Fruit fly (Drosophila melanogaster) whole organism, embryonic: ENCODE data around the gene Mtch.

Experiments used
- BEAF-32 ChIP-seq: fragments of 200-800 bp; sonication (Bioruptor generic); optimal IDR thresholded peaks from 3 replicates; lab custom pipeline; 2017; ENCODE audit warnings: missing biosample characterization, missing genetic modification characterization, mild to moderate bottlenecking, moderate library complexity, missing genetic modification reagents
- CG10274 ChIP-seq: fragments of 200-800 bp; sonication (Bioruptor generic); optimal IDR thresholded peaks from 3 replicates; lab custom pipeline; 2017; ENCODE audit warnings: missing biosample characterization, mild to moderate bottlenecking, missing genetic modification characterization
- CG10543 ChIP-seq: fragments of 200-800 bp; sonication (Bioruptor generic); optimal IDR thresholded peaks from 3 replicates; lab custom pipeline; 2017; ENCODE audit warnings: missing biosample characterization, mild to moderate bottlenecking, missing genetic modification characterization, moderate library complexity
- CG10979 ChIP-seq: fragments of 200-800 bp; sonication (Bioruptor generic); optimal IDR thresholded peaks from 2 replicates; lab custom pipeline; 2018; ENCODE audit warnings: missing biosample characterization, mild to moderate bottlenecking, missing genetic modification characterization, moderate library complexity
- CG12071 ChIP-seq: fragments of 200-800 bp; sonication (Bioruptor generic); optimal IDR thresholded peaks from 3 replicates; lab custom pipeline; 2018; ENCODE audit warnings: missing biosample characterization, mild to moderate bottlenecking, missing genetic modification characterization
- CG12155 ChIP-seq: fragments of 200-800 bp; sonication (Bioruptor generic); optimal IDR thresholded peaks from 3 replicates; lab custom pipeline; 2016; ENCODE audit warnings: missing biosample characterization, missing genetic modification characterization
- CG12769 ChIP-seq: fragments of 200-800 bp; sonication (Bioruptor generic); optimal IDR thresholded peaks from 2 replicates; lab custom pipeline; 2019; ENCODE audit warnings: missing biosample characterization, mild to moderate bottlenecking, missing genetic modification characterization, moderate library complexity
- CG12942 ChIP-seq: fragments of 200-800 bp; sonication (Bioruptor generic); optimal IDR thresholded peaks from 3 replicates; lab custom pipeline; 2016; ENCODE audit warnings: missing biosample characterization, missing genetic modification characterization
- CG14710 ChIP-seq: fragments of 200-800 bp; sonication (Bioruptor generic); optimal IDR thresholded peaks from 3 replicates; lab custom pipeline; 2019; ENCODE audit warnings: missing biosample characterization, mild to moderate bottlenecking, missing genetic modification characterization, moderate library complexity
- CG1603 ChIP-seq: fragments of 200-800 bp; sonication (Bioruptor generic); optimal IDR thresholded peaks from 2 replicates; lab custom pipeline; 2019; ENCODE audit warnings: missing biosample characterization, mild to moderate bottlenecking, missing genetic modification characterization, moderate library complexity
- CG16779 ChIP-seq: fragments of 200-800 bp; sonication (Bioruptor generic); IDR thresholded peaks from 2 replicates; pipeline ENCODE4 v1.3.6; 2022; ENCODE audit warnings: missing biosample characterization, missing genetic modification characterization
- CG17361 ChIP-seq: fragments of 200-800 bp; sonication (Bioruptor generic); IDR thresholded peaks from 3 replicates; pipeline ENCODE4 v1.3.6; 2022; ENCODE audit warnings: missing biosample characterization, missing genetic modification characterization
- CG17829 ChIP-seq: fragments of 200-800 bp; optimal IDR thresholded peaks from 2 replicates; lab custom pipeline; 2019; ENCODE audit warnings: missing biosample characterization, mild to moderate bottlenecking, missing genetic modification characterization, moderate library complexity
- CG18599 ChIP-seq: fragments of 200-800 bp; sonication (Bioruptor generic); optimal IDR thresholded peaks from 3 replicates; lab custom pipeline; 2017; ENCODE audit warnings: missing biosample characterization, missing genetic modification characterization, mild to moderate bottlenecking, moderate library complexity, missing genetic modification reagents
- CG18619 ChIP-seq: fragments of 200-800 bp; sonication (Bioruptor generic); optimal IDR thresholded peaks from 3 replicates; lab custom pipeline; 2017; ENCODE audit warnings: missing biosample characterization, mild to moderate bottlenecking, missing genetic modification characterization
- CG2875 ChIP-seq: fragments of 200-800 bp; sonication (Bioruptor generic); optimal IDR thresholded peaks from 2 replicates; lab custom pipeline; 2017; ENCODE audit warnings: missing biosample characterization, mild to moderate bottlenecking, missing genetic modification characterization, missing genetic modification reagents
- CG31224 ChIP-seq: fragments of 200-800 bp; sonication (Bioruptor generic); IDR thresholded peaks from 2 replicates; pipeline ENCODE4 v1.3.6; 2022; ENCODE audit warnings: missing biosample characterization, missing genetic modification characterization
- CG3407 ChIP-seq: fragments of 200-800 bp; sonication (Bioruptor generic); optimal IDR thresholded peaks from 2 replicates; lab custom pipeline; 2018; ENCODE audit warnings: missing biosample characterization, mild to moderate bottlenecking, missing genetic modification characterization
- CG3995 ChIP-seq: fragments of 200-800 bp; sonication (Bioruptor generic); optimal IDR thresholded peaks from 3 replicates; lab custom pipeline; 2016; ENCODE audit warnings: missing biosample characterization, missing genetic modification characterization
- CG4360 ChIP-seq: fragments of 200-800 bp; sonication (Bioruptor generic); IDR thresholded peaks from 2 replicates; pipeline ENCODE4 v1.3.6; 2022; ENCODE audit warnings: missing biosample characterization, missing genetic modification characterization
- CG7372 ChIP-seq: fragments of 200-800 bp; sonication (Bioruptor generic); IDR thresholded peaks from 2 replicates; pipeline ENCODE4 v1.3.6; 2022; ENCODE audit warnings: missing biosample characterization, missing genetic modification characterization
- CG7786 ChIP-seq: fragments of 200-800 bp; sonication (Bioruptor generic); optimal IDR thresholded peaks from 2 replicates; lab custom pipeline; 2016; ENCODE audit warnings: missing biosample characterization, missing genetic modification characterization
- CG8924 ChIP-seq: fragments of 200-800 bp; optimal IDR thresholded peaks from 3 replicates; lab custom pipeline; 2019; ENCODE audit warnings: missing biosample characterization, mild to moderate bottlenecking, missing genetic modification characterization, moderate library complexity
- Chrac-16 ChIP-seq: fragments of 200-800 bp; sonication (Bioruptor generic); optimal IDR thresholded peaks from 3 replicates; lab custom pipeline; 2016; ENCODE audit warnings: missing biosample characterization, missing genetic modification characterization
- Dip3 ChIP-seq: fragments of 200-800 bp; sonication (Bioruptor generic); optimal IDR thresholded peaks from 3 replicates; lab custom pipeline; 2016; ENCODE audit warnings: missing biosample characterization, missing genetic modification characterization
- HLH3B ChIP-seq: fragments of 200-800 bp; sonication (Bioruptor generic); IDR thresholded peaks from 2 replicates; pipeline ENCODE4 v1.3.6; 2022; ENCODE audit warnings: missing biosample characterization, missing genetic modification characterization
- HLH4C ChIP-seq: fragments of 200-800 bp; sonication (Bioruptor generic); IDR thresholded peaks from 3 replicates; pipeline ENCODE4 v1.3.6; 2022; ENCODE audit warnings: missing biosample characterization, missing genetic modification characterization; ENCODE audit not compliant: partially characterized antibody
- Hr51 ChIP-seq, 2 experiments: fragments of 200-800 bp; sonication (Bioruptor generic); optimal IDR thresholded peaks; 2 replicates in 1 of 2; 3 replicates in 1 of 2; lab custom pipeline; 2016 to 2018; ENCODE audit warnings: missing biosample characterization in 2 of 2, missing genetic modification characterization in 2 of 2, mild to moderate bottlenecking in 1 of 2, moderate library complexity in 1 of 2
- Pdp1 ChIP-seq, 2 experiments: fragments of 200-800 bp; sonication (Bioruptor generic); optimal IDR thresholded peaks; 3 replicates each; lab custom pipeline; 2016; ENCODE audit warnings: missing biosample characterization in 2 of 2, missing genetic modification characterization in 2 of 2, mild to moderate bottlenecking in 1 of 2, moderate library complexity in 1 of 2
- Taf1 ChIP-seq: fragments of 200-800 bp; sonication (Bioruptor generic); IDR thresholded peaks from 2 replicates; pipeline ENCODE4 v1.3.6; 2022; ENCODE audit warnings: missing biosample characterization, missing genetic modification characterization
- Usf ChIP-seq: fragments of 200-800 bp; sonication (Bioruptor generic); optimal IDR thresholded peaks from 2 replicates; lab custom pipeline; 2017; ENCODE audit warnings: missing genotype, missing biosample characterization, missing genetic modification characterization
- br ChIP-seq: fragments of >200 bp; optimal IDR thresholded peaks from 2 replicates; lab custom pipeline; 2017
- caup ChIP-seq: fragments of 200-800 bp; sonication (Bioruptor generic); optimal IDR thresholded peaks from 3 replicates; lab custom pipeline; 2017; ENCODE audit warnings: missing biosample characterization, mild to moderate bottlenecking, missing genetic modification characterization, moderate library complexity; ENCODE audit not compliant: severe bottlenecking
- chinmo ChIP-seq: fragments of 200-800 bp; sonication (Bioruptor generic); IDR thresholded peaks from 4 replicates; pipeline ENCODE4 v1.3.6; 2022; ENCODE audit warnings: missing biosample characterization, missing genetic modification characterization; ENCODE audit not compliant: partially characterized antibody
- crol ChIP-seq: fragments of 200-800 bp; sonication (Bioruptor generic); IDR thresholded peaks from 2 replicates; pipeline ENCODE4 v1.3.6; 2022; ENCODE audit warnings: missing biosample characterization, missing genetic modification characterization
- disco-r ChIP-seq: fragments of 200-800 bp; sonication (Bioruptor generic); optimal IDR thresholded peaks from 2 replicates; lab custom pipeline; 2016; ENCODE audit warnings: missing biosample characterization, missing genetic modification characterization
- fd102C ChIP-seq: fragments of 200-800 bp; sonication (Bioruptor generic); optimal IDR thresholded peaks from 2 replicates; lab custom pipeline; 2018; ENCODE audit warnings: missing biosample characterization, mild to moderate bottlenecking, missing genetic modification characterization, moderate library complexity
- lbe ChIP-seq: fragments of 200-800 bp; sonication (Bioruptor generic); optimal IDR thresholded peaks from 2 replicates; lab custom pipeline; 2016; ENCODE audit warnings: missing biosample characterization, mild to moderate bottlenecking, missing genetic modification characterization
- lilli ChIP-seq: fragments of 200-800 bp; sonication (Bioruptor generic); optimal IDR thresholded peaks from 3 replicates; lab custom pipeline; 2016; ENCODE audit warnings: missing biosample characterization, missing genetic modification characterization
- nerfin-1 ChIP-seq: fragments of 200-800 bp; sonication (Bioruptor generic); optimal IDR thresholded peaks from 3 replicates; lab custom pipeline; 2019; ENCODE audit warnings: missing biosample characterization, mild to moderate bottlenecking, missing genetic modification characterization, moderate library complexity
- pnt ChIP-seq: fragments of 200-800 bp; sonication (Bioruptor generic); optimal IDR thresholded peaks from 3 replicates; lab custom pipeline; 2016; ENCODE audit warnings: missing biosample characterization, missing genetic modification characterization
- pum ChIP-seq: fragments of 200-800 bp; sonication (Bioruptor generic); optimal IDR thresholded peaks from 2 replicates; lab custom pipeline; 2016; ENCODE audit warnings: missing biosample characterization, missing genetic modification characterization
- pzg ChIP-seq: fragments of 200-800 bp; sonication (Bioruptor generic); optimal IDR thresholded peaks from 3 replicates; lab custom pipeline; 2018; ENCODE audit warnings: missing biosample characterization, mild to moderate bottlenecking, missing genetic modification characterization, moderate library complexity
- sug ChIP-seq: fragments of 200-800 bp; optimal IDR thresholded peaks from 2 replicates; lab custom pipeline; 2019; ENCODE audit warnings: missing biosample characterization, mild to moderate bottlenecking, missing genetic modification characterization, moderate library complexity
- tgo ChIP-seq: fragments of 200-800 bp; sonication (Bioruptor generic); IDR thresholded peaks from 3 replicates; pipeline ENCODE4 v1.3.6; 2022; ENCODE audit warnings: missing biosample characterization, missing genetic modification characterization
- twi ChIP-seq: fragments of 200-800 bp; optimal IDR thresholded peaks from 2 replicates; lab custom pipeline; 2019; ENCODE audit warnings: missing biosample characterization, mild to moderate bottlenecking, missing genetic modification characterization, moderate library complexity
- wek ChIP-seq: fragments of 200-800 bp; sonication (Bioruptor generic); optimal IDR thresholded peaks from 3 replicates; lab custom pipeline; 2018; ENCODE audit warnings: missing biosample characterization, mild to moderate bottlenecking, missing genetic modification characterization, moderate library complexity
- z ChIP-seq: fragments of 200-800 bp; sonication (Bioruptor generic); IDR thresholded peaks from 3 replicates; pipeline ENCODE4 v1.3.6; 2022; ENCODE audit warnings: missing biosample characterization, missing genetic modification characterization

Gene Mtch

DNA sequence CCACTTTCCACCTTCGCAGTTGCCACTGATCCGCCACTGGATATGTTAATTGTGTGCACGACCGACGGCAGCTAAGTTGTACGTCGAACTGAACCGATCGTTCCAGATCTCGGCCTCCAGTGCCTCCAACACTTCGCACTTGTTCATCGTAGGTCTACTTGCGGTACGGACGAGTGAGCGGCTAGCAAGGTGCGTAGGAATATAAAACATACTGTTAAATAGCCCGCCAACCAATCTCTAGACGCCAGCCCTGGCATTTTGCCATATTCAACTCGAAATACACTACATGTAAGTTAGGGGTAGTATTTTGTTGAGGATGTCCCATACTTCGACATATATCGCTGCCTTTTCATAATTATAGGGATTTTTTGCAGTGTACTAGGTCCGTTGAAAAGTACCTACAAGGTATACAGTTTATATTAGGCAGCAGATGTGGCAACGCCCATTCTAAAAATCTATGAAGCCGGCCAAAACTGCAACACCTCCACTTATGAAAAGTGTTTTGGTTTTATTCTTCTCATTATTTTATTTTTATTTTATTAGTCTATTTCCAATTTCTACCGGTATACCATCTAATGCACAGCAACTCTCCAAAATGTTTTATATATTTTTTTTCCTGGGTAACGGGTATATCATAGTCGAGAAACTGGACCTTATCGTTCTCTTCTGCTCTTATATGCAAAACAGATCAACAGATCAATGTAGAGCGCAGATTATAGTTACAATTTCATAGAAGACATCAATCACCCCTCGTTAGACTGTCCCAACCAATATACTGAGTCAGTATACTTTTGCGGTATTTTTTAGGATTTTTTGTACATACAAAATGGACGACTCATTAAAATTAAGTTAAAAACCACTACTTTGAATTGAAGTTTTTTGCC is 38.8 kb downstream of the Mtch start, which contains the start of the genes pyx and CG33229 (continued):
- TF ChIP-seq twi, result peak; percentile 77
- TF ChIP-seq CG12769 (tag; lab: Kevin White, UChicago), result peak; percentile 80
- 0 out of 3 replicates have a peak, but pooled peaks have one; percentile 46 for TF ChIP-seq HLH4C (GFP tag; lab: Robert Waterston, UW)
- peak; percentile 92 for TF ChIP-seq sug
- peak; percentile 75 for TF ChIP-seq CG10274
- peak; percentile 37 for TF ChIP-seq BEAF-32 (GFP tag; lab: Kevin White, UChicago)
- peak; percentile 86 for TF ChIP-seq tgo (GFP tag; lab: Robert Waterston, UW)
- peak; percentile 85 for TF ChIP-seq CG12942
- peak; percentile 85 for TF ChIP-seq CG8924 (tag; lab: Kevin White, UChicago)
- no peak for TF ChIP-seq br (lab: Kevin White, UChicago)
- TF ChIP-seq CG2875 (GFP tag; lab: Kevin White, UChicago), result peak; percentile 33
- TF ChIP-seq CG17361, result peak; percentile 95
- TF ChIP-seq Usf (GFP tag; lab: Kevin White, UChicago), result peak; percentile 86
- peak; percentile 71 to 84 for TF ChIP-seq Hr51 (GFP tag; optimal IDR thresholded peaks at IDR 0.05; lab: Kevin White, UChicago)
- peak; percentile 77 for TF ChIP-seq CG14710 (tag; lab: Kevin White, UChicago)
- peak; percentile 58 for TF ChIP-seq CG3407
- peak; percentile 73 for TF ChIP-seq CG10979 (tag; lab: Kevin White, UChicago)
- peak; percentile 78 for TF ChIP-seq pum (GFP tag; lab: Kevin White, UChicago)
- peak; percentile 43 for TF ChIP-seq CG3995 (GFP tag; lab: Kevin White, UChicago)
- TF ChIP-seq CG7786 (GFP tag; lab: Kevin White, UChicago), result peak; percentile 83
- TF ChIP-seq caup (GFP tag; lab: Kevin White, UChicago), result peak; percentile 77
- TF ChIP-seq HLH3B (GFP tag; lab: Robert Waterston, UW), result peak; percentile 77; the same call in 1 of the 2 replicates
- TF ChIP-seq Dip3 (GFP tag; lab: Kevin White, UChicago), result peak; percentile 87
- TF ChIP-seq CG31224, result peak; percentile 79
- TF ChIP-seq lbe, result no peak
- no peak for TF ChIP-seq chinmo (GFP tag; lab: Robert Waterston, UW)
- no peak for TF ChIP-seq CG4360 (GFP tag; lab: Robert Waterston, UW)
- no peak; the same call in 1 of the 2 replicates for TF ChIP-seq Taf1
- TF ChIP-seq CG12071 (GFP tag; lab: Kevin White, UChicago), result peak; percentile 70
- peak; percentile 87 for TF ChIP-seq CG18619 (GFP tag; lab: Kevin White, UChicago)
- TF ChIP-seq CG18599 (GFP tag; lab: Kevin White, UChicago), result peak; percentile 82
- no peak for TF ChIP-seq fd102C
- peak; percentile 89 for TF ChIP-seq Chrac-16
- TF ChIP-seq pzg (GFP tag; lab: Kevin White, UChicago), result peak; percentile 57
- peak; percentile 71 for TF ChIP-seq CG17829 (tag; lab: Kevin White, UChicago)
- peak; percentile 67 to 85 for TF ChIP-seq Pdp1 (GFP tag; optimal IDR thresholded peaks at IDR 0.05; lab: Kevin White, UChicago)
- TF ChIP-seq CG10543 (GFP tag; lab: Kevin White, UChicago), result peak; percentile 84
- peak; percentile 67 for TF ChIP-seq pnt
- peak; percentile 92 for TF ChIP-seq lilli (GFP tag; lab: Kevin White, UChicago)
- 0 out of 2 replicates have a peak, but pooled peaks have one; percentile 6 for TF ChIP-seq crol (GFP tag; lab: Robert Waterston, UW)
- TF ChIP-seq CG1603 (tag; lab: Kevin White, UChicago), result peak; percentile 67
- peak; percentile 75 for TF ChIP-seq disco-r (GFP tag; lab: Kevin White, UChicago)
- TF ChIP-seq nerfin-1, result peak; percentile 62
- TF ChIP-seq CG16779 (GFP tag; lab: Robert Waterston, UW), result peak; percentile 85
- peak; percentile 98 for TF ChIP-seq wek (GFP tag; lab: Kevin White, UChicago)
- peak; percentile 87 for TF ChIP-seq CG12155
- TF ChIP-seq z, result no peak
- peak; percentile 87 for TF ChIP-seq CG7372 (GFP tag; lab: Robert Waterston, UW)
